Worm (Caenorhabditis elegans): ENCODE results near the gene R10E4.6.

ce11 chrIII:4243461-4243860 is 49.7 kb upstream of the R10E4.6 start, which contains the start of gene mrpl-21:
- TF ChIP-seq ref-1 (GFP tag; conservative IDR thresholded peaks at IDR 0.05) (no peak), flt-1 (GFP tag; IDR thresholded peaks at IDR 0.05) (no peak), cog-1 (tag; optimal IDR thresholded peaks at IDR 0.05) (no peak), tab-1 (GFP tag; IDR thresholded peaks at IDR 0.05) (no peak), med-1 (GFP tag; optimal IDR thresholded peaks at IDR 0.05; ENCODE audit: insufficient read depth) (no peak)
